Worm (Caenorhabditis elegans) whole organism, early embryonic: ENCODE measurements around the gene C07G1.7.

ENCODE experiments used
- ama-1 ChIP-seq: fragments of 150-350 bp; optimal IDR thresholded peaks from 2 replicates; lab custom pipeline; 2014
- hmg-4 ChIP-seq: fragments of 200-800 bp; sonication (Bioruptor generic); optimal IDR thresholded peaks from 2 replicates; lab custom pipeline; 2018; ENCODE audit warnings: mild to moderate bottlenecking, missing genetic modification characterization, missing compliant biosample characterization
- tra-4 ChIP-seq: sonication (generic microtip); optimal IDR thresholded peaks from 2 replicates; lab custom pipeline; 2017; ENCODE audit warnings: missing genetic modification characterization, missing compliant biosample characterization

DNA sequence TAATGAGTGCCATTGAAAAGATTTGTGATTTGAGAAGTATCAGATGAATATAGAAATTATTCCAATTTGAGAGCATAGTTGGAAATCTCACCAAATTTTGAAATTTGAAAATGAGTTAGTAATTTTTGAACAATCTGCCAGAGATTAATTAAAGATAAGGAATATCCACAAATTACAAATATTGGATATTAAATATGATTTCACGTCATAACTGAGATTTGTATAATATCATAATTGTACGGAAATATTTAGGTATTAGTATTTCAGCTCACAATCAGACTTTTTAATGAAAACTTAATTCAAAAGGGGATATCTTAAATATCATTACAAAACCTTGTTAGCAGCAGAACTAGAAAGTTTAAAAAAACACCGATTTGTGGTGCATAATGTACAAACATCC is 48.3 kb upstream of the C07G1.7 start, which contains the start of gene K07H8.7:
- TF ChIP-seq hmg-4 (no peak), ama-1 (no peak), tra-4 (tag; lab: Kevin White, UChicago) (no peak)
